Worm (Caenorhabditis elegans) whole organism, L4 larva: Measurements from ENCODE around the gene T28F3.11.

Experiments used
- D1046.2 ChIP-seq: fragments of 200-800 bp; sonication (Bioruptor generic); IDR thresholded peaks from 2 replicates; pipeline ENCODE4 v1.3.6; 2022; ENCODE audit warnings: missing genetic modification characterization, missing compliant biosample characterization
- F26F4.8 ChIP-seq: fragments of 200-800 bp; sonication (Bioruptor generic); conservative IDR thresholded peaks from 2 replicates; pipeline ENCODE4 v1.3.6; 2022; ENCODE audit warnings: missing genetic modification characterization, missing compliant biosample characterization
- F49E8.2 ChIP-seq: sonication (generic microtip); optimal IDR thresholded peaks from 2 replicates; lab custom pipeline; 2016; ENCODE audit warnings: missing compliant biosample characterization, mild to moderate bottlenecking, missing genetic modification characterization, borderline replicate concordance
- R02D3.7 ChIP-seq: fragments of 150-350 bp; sonication (generic microtip); optimal IDR thresholded peaks from 3 replicates; lab custom pipeline; 2014; ENCODE audit warnings: missing biosample characterization, missing genetic modification characterization
- T26A8.4 ChIP-seq: fragments of 200-800 bp; sonication (Bioruptor generic); IDR thresholded peaks from 2 replicates; pipeline ENCODE4 v1.3.6; 2022; ENCODE audit warnings: missing genetic modification characterization, missing compliant biosample characterization
- Y5F2A.4 ChIP-seq: fragments of 200-800 bp; sonication (Bioruptor generic); optimal IDR thresholded peaks from 2 replicates; lab custom pipeline; 2018; ENCODE audit warnings: mild to moderate bottlenecking, missing genetic modification characterization, missing compliant biosample characterization
- aha-1 ChIP-seq: fragments of 150-350 bp; peaks from one replicate; lab custom pipeline; 2014; ENCODE audit warnings: missing biosample characterization, missing genetic modification characterization
- ama-1 ChIP-seq: fragments of 150-350 bp; optimal IDR thresholded peaks from 2 replicates; lab custom pipeline; 2014; ENCODE audit warnings: inconsistent platforms, mixed read lengths
- ceh-62 ChIP-seq: sonication (generic microtip); optimal IDR thresholded peaks from 2 replicates; lab custom pipeline; 2017; ENCODE audit warnings: missing biosample characterization, missing genetic modification characterization
- daf-19 ChIP-seq: fragments of 200-800 bp; sonication (Bioruptor generic); conservative IDR thresholded peaks from 2 replicates; pipeline ENCODE4 v1.3.6; 2022; ENCODE audit warnings: missing genetic modification characterization, missing compliant biosample characterization
- dmd-6 ChIP-seq: fragments of 200-800 bp; sonication (Bioruptor generic); IDR thresholded peaks from 2 replicates; pipeline ENCODE4 v1.3.6; 2022; ENCODE audit warnings: missing genetic modification reagents, missing genetic modification characterization, missing compliant biosample characterization
- egl-43 ChIP-seq: fragments of 200-800 bp; sonication (Bioruptor generic); IDR thresholded peaks from 2 replicates; pipeline ENCODE4 v1.3.6; 2022; ENCODE audit warnings: missing genetic modification reagents, missing genetic modification characterization, missing compliant biosample characterization
- fkh-10 ChIP-seq: fragments of 150-350 bp; optimal IDR thresholded peaks from 2 replicates; lab custom pipeline; 2014; ENCODE audit warnings: missing biosample characterization, missing genetic modification reagents, missing genetic modification characterization
- hif-1 ChIP-seq, 2 experiments: sonication (generic microtip); optimal IDR thresholded peaks; 2 replicates each; lab custom pipeline; 2016 to 2017; ENCODE audit warnings: missing compliant biosample characterization in 2 of 2, missing genetic modification characterization in 2 of 2, missing genetic modification reagents in 2 of 2, missing genotype in 2 of 2, mild to moderate bottlenecking in 1 of 2
- hlh-11 ChIP-seq: fragments of 200-800 bp; sonication (Bioruptor generic); optimal IDR thresholded peaks from 2 replicates; lab custom pipeline; 2018; ENCODE audit warnings: mild to moderate bottlenecking, missing genetic modification characterization, missing compliant biosample characterization
- hlh-30 ChIP-seq: sonication (generic microtip); optimal IDR thresholded peaks from 2 replicates; lab custom pipeline; 2017; ENCODE audit warnings: antibody characterized with exemption, mild to moderate bottlenecking, missing genetic modification characterization, missing compliant biosample characterization; ENCODE audit not compliant: insufficient read depth
- hmg-1.1 ChIP-seq: fragments of 200-800 bp; sonication (Bioruptor generic); IDR thresholded peaks from 2 replicates; pipeline ENCODE4 v1.3.6; 2022; ENCODE audit warnings: missing genetic modification reagents, missing genetic modification characterization, missing compliant biosample characterization
- jun-1 ChIP-seq: fragments of 150-350 bp; optimal IDR thresholded peaks from 2 replicates; lab custom pipeline; 2014; ENCODE audit warnings: missing biosample characterization, missing genetic modification reagents, missing genetic modification characterization
- lin-1 ChIP-seq: fragments of 200-800 bp; sonication (Bioruptor generic); IDR thresholded peaks from 2 replicates; pipeline ENCODE4 v1.3.6; 2022; ENCODE audit warnings: missing genetic modification reagents, missing genetic modification characterization, missing compliant biosample characterization
- lin-15B ChIP-seq: fragments of 150-350 bp; sonication (generic microtip); optimal IDR thresholded peaks from 3 replicates; lab custom pipeline; 2014; ENCODE audit warnings: missing biosample characterization, missing genetic modification characterization
- lir-3 ChIP-seq: sonication (generic microtip); optimal IDR thresholded peaks from 2 replicates; lab custom pipeline; 2016; ENCODE audit warnings: mild to moderate bottlenecking, missing genetic modification characterization, missing compliant biosample characterization
- madf-5 ChIP-seq, 2 experiments: fragments of 200-800 bp; sonication (Bioruptor generic); IDR thresholded peaks; 2 replicates each; pipeline ENCODE4 v1.3.6; 2022; ENCODE audit warnings: missing compliant biosample characterization in 2 of 2, missing genetic modification characterization in 2 of 2
- mdl-1 ChIP-seq, 2 experiments: fragments of 150-350 bp in 1 of 2; sonication (generic microtip) in 1 of 2; optimal IDR thresholded peaks; 2 replicates each; lab custom pipeline; 2014 to 2017; ENCODE audit warnings: missing biosample characterization in 2 of 2, missing genetic modification characterization in 2 of 2
- mes-2 ChIP-seq: sonication (generic microtip); optimal IDR thresholded peaks from 2 replicates; lab custom pipeline; 2016; ENCODE audit warnings: missing genotype, mild to moderate bottlenecking, missing genetic modification characterization, missing compliant biosample characterization; ENCODE audit not compliant: poor library complexity, severe bottlenecking
- nhr-102 ChIP-seq: sonication (generic microtip); optimal IDR thresholded peaks from 2 replicates; lab custom pipeline; 2016; ENCODE audit warnings: mild to moderate bottlenecking, missing genetic modification characterization, moderate library complexity, missing compliant biosample characterization
- nhr-76 ChIP-seq: fragments of 150-350 bp; optimal IDR thresholded peaks from 2 replicates; lab custom pipeline; 2014; ENCODE audit warnings: missing biosample characterization, missing genetic modification characterization
- nhr-77 ChIP-seq: fragments of 150-350 bp; optimal IDR thresholded peaks from 2 replicates; lab custom pipeline; 2014; ENCODE audit warnings: missing biosample characterization, missing genetic modification characterization
- pha-4 ChIP-seq, 2 experiments: fragments of 150-350 bp in 1 of 2; fragments of 200-800 bp in 1 of 2; sonication (Bioruptor generic) in 1 of 2; IDR thresholded peaks in 1 of 2; optimal IDR thresholded peaks in 1 of 2; 2 replicates each; pipeline versions ENCODE4 v1.3.6 to Lab custom; 2014 to 2022; ENCODE audit warnings: missing genetic modification characterization in 2 of 2, missing genetic modification reagents in 2 of 2, missing biosample characterization in 1 of 2, missing compliant biosample characterization in 1 of 2
- php-3 ChIP-seq: fragments of 200-800 bp; sonication (Bioruptor generic); IDR thresholded peaks from 2 replicates; pipeline ENCODE4 v1.3.6; 2022; ENCODE audit warnings: missing genetic modification reagents, missing genetic modification characterization, missing compliant biosample characterization
- pqm-1 ChIP-seq: sonication (generic microtip); optimal IDR thresholded peaks from 2 replicates; lab custom pipeline; 2017; ENCODE audit warnings: missing biosample characterization, missing genetic modification characterization
- rbr-2 ChIP-seq: sonication (generic microtip); optimal IDR thresholded peaks from 2 replicates; lab custom pipeline; 2016; ENCODE audit warnings: missing genotype, missing genetic modification characterization, missing compliant biosample characterization
- set-16 ChIP-seq: fragments of 200-800 bp; sonication (Bioruptor generic); IDR thresholded peaks from 2 replicates; pipeline ENCODE4 v1.3.6; 2022; ENCODE audit warnings: missing genetic modification reagents, missing genetic modification characterization, missing compliant biosample characterization
- snpc-1.2 ChIP-seq: fragments of 200-800 bp; sonication (Bioruptor generic); IDR thresholded peaks from 2 replicates; pipeline ENCODE4 v1.3.6; 2022; ENCODE audit warnings: missing genetic modification reagents, missing genetic modification characterization, missing compliant biosample characterization
- spr-1 ChIP-seq: sonication (generic microtip); optimal IDR thresholded peaks from 2 replicates; lab custom pipeline; 2016; ENCODE audit warnings: mild to moderate bottlenecking, missing genetic modification characterization, missing compliant biosample characterization
- tra-1 ChIP-seq: fragments of 200-800 bp; sonication (Bioruptor generic); IDR thresholded peaks from 2 replicates; pipeline ENCODE4 v1.3.6; 2022; ENCODE audit warnings: missing genetic modification reagents, missing genetic modification characterization, missing compliant biosample characterization
- unc-130 ChIP-seq: sonication (generic microtip); optimal IDR thresholded peaks from 2 replicates; lab custom pipeline; 2016; ENCODE audit warnings: missing genetic modification reagents, missing genetic modification characterization, missing compliant biosample characterization
- unc-39 ChIP-seq: sonication (generic microtip); optimal IDR thresholded peaks from 2 replicates; lab custom pipeline; 2017; ENCODE audit warnings: missing biosample characterization, missing genetic modification characterization
- unc-62 ChIP-seq, 3 experiments: fragments of 150-350 bp in 1 of 3; sonication (generic microtip); optimal IDR thresholded peaks in 2 of 3; peaks in 1 of 3; 1 replicate in 1 of 3; 2 replicates in 2 of 3; lab custom pipeline; 2014 to 2017; ENCODE audit warnings: missing biosample characterization in 3 of 3, missing genetic modification characterization in 3 of 3, missing genetic modification reagents in 3 of 3, missing genotype in 1 of 3
- zfp-3 ChIP-seq: fragments of 200-800 bp; sonication (Bioruptor generic); conservative IDR thresholded peaks from 2 replicates; pipeline ENCODE4 v1.3.6; 2022; ENCODE audit warnings: missing genetic modification reagents, missing genetic modification characterization, missing compliant biosample characterization
- ztf-11 ChIP-seq: fragments of 150-350 bp; optimal IDR thresholded peaks from 2 replicates; lab custom pipeline; 2014; ENCODE audit warnings: missing biosample characterization, missing genetic modification characterization
- ztf-7 ChIP-seq: fragments of 150-350 bp; optimal IDR thresholded peaks from 2 replicates; lab custom pipeline; 2014; ENCODE audit warnings: missing biosample characterization, missing genetic modification characterization

T28F3.11 gene

DNA sequence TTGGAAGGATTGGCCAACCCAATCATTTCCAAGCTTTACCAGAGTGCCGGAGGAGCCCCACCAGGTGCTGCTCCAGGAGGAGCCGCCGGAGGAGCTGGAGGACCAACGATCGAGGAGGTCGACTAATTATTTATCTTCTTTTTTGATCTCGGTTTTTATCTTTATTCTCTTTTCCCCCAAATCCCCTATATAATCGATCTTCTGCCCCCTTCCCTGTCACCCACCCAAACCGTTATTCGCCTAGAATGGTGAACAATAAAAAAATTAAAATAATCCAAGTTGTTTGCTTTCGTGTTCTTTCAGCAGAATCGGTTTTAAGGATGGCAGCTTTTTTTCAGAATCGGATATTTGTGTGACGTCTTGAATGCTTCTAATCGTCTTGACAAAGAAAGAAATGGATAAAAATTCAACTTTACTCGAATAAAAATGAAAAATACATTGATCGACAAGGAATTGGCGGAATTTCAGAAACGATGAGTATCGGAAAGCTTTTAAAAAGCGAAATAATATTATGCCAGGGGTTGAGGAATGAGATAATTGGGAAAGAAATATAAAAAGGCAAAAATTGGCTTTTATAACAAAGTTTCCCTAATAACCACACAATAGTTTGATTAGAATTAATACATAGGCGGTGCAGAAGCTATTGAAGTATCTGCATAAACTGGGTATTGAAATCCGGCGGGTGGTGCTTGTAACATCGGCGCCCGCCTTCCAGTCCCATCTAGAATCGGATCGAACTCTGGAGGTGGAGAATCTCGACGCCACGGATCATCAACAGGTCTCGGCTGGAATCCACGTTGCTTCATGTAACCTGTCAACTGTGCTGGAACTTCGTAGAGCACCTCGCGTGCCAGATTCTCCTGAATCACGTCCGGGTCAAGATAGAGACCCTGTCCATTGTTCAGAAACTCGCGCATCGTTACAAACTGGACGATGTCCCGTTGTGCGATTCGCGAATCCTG lies 10.1 kb downstream of the T28F3.11 start (continued):
- TF ChIP-seq pqm-1 (tag; lab: Kevin White, UChicago) (no peak), unc-62 (GFP tag; optimal IDR thresholded peaks at IDR 0.05 in 1 of 2; lab: Kevin White, UChicago) (peak in 1 of 2 experiments; percentile 44), unc-62 (tag; optimal IDR thresholded peaks at IDR 0.05; lab: Kevin White, UChicago) (no peak), egl-43 (GFP tag; lab: Robert Waterston, UW) (peak; percentile 81), spr-1 (tag; lab: Kevin White, UChicago) (peak; percentile 56), lir-3 (no peak), ztf-11 (no peak), ceh-62 (tag; lab: Kevin White, UChicago) (no peak), php-3 (GFP tag; lab: Robert Waterston, UW) (peak; percentile 50; the same call in 1 of the 2 replicates), fkh-10 (no peak)

DNA sequence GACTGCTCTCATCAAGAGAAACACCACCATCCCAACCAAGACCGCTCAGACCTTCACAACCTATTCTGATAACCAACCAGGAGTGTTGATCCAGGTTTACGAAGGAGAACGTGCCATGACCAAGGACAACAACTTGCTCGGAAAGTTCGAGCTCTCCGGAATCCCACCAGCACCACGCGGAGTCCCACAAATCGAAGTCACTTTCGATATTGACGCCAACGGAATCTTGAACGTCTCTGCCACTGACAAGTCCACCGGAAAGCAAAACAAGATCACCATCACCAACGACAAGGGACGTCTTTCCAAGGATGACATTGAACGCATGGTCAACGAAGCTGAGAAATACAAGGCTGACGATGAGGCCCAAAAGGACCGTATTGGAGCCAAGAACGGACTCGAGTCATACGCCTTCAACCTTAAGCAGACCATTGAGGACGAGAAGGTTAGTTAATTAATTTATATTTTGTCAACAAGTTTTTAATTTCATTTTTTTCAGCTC lies 11.0 kb downstream of the T28F3.11 start:
- TF ChIP-seq F26F4.8 (GFP tag; lab: Robert Waterston, UW) (0 out of 2 replicates have a peak, but pooled peaks have one; percentile 5), daf-19 (GFP tag; lab: Robert Waterston, UW) (0 out of 2 replicates have a peak, but pooled peaks have one; percentile 6), ama-1 (lab: Kevin White, UChicago) (peak; percentile 75), zfp-3 (GFP tag; lab: Robert Waterston, UW) (no peak), hlh-30 (tag; lab: Kevin White, UChicago) (peak; percentile 1), dmd-6 (GFP tag; lab: Robert Waterston, UW) (peak; percentile 13; the same call in 1 of the 2 replicates), mes-2 (peak; percentile 22), rbr-2 (tag; lab: Kevin White, UChicago) (peak; percentile 17), Y5F2A.4 (GFP tag; lab: Kevin White, UChicago) (no peak)

DNA sequence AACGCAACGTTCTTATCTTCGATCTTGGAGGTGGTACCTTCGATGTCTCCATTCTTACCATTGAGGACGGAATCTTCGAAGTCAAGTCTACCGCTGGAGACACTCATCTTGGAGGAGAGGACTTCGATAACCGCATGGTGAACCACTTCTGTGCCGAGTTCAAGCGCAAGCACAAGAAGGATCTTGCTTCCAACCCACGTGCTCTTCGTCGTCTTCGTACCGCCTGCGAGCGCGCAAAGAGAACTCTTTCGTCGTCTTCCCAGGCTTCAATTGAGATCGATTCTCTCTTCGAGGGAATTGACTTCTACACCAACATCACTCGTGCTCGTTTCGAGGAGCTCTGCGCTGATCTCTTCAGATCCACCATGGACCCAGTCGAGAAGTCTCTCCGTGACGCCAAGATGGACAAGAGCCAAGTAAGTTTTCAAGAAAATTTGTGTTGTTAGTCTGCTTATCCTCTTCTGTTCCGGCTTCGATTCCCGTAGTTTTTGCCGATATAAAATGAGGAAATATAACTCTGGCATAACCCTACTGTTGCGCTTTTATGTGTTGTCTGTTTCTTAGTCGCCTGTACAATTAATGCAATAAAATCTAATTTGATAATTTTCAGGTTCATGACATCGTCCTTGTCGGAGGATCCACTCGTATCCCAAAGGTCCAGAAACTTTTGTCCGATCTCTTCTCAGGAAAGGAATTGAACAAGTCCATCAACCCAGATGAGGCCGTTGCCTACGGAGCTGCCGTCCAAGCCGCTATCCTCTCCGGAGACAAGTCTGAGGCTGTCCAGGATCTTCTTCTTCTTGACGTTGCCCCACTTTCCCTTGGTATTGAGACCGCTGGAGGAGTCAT lies 11.7 kb downstream of the T28F3.11 start:
- TF ChIP-seq jun-1 (no peak), tra-1 (0 out of 2 replicates have a peak, but pooled peaks have one; percentile 4), F49E8.2 (tag; lab: Kevin White, UChicago) (peak; percentile 37), unc-130 (GFP tag; lab: Kevin White, UChicago) (no peak), zfp-3 (GFP tag; lab: Robert Waterston, UW) (peak; percentile 59; the same call in 1 of the 2 replicates), hif-1 (tag; optimal IDR thresholded peaks at IDR 0.05; lab: Kevin White, UChicago) (no peak), snpc-1.2 (GFP tag; lab: Robert Waterston, UW) (peak; percentile 75), nhr-76 (tag; lab: Kevin White, UChicago) (no peak), lin-15B (tag; lab: Kevin White, UChicago) (no peak), nhr-77 (tag; lab: Kevin White, UChicago) (no peak), R02D3.7 (tag; lab: Kevin White, UChicago) (no peak), daf-19 (GFP tag; lab: Robert Waterston, UW) (peak; percentile 49; the same call in 1 of the 2 replicates), hmg-1.1 (no peak), unc-39 (no peak), ztf-7 (tag; lab: Kevin White, UChicago) (no peak), T26A8.4 (GFP tag; lab: Robert Waterston, UW) (peak; percentile 24; the same call in 1 of the 2 replicates), php-3 (GFP tag; lab: Robert Waterston, UW) (peak; percentile 34; the same call in 1 of the 2 replicates), madf-5 (GFP tag; IDR thresholded peaks at IDR 0.05; lab: Robert Waterston, UW) (peak in 1 of 2 experiments; percentile 18; a peak in 1 of 4 replicates), F26F4.8 (GFP tag; lab: Robert Waterston, UW) (no peak), pha-4 (GFP tag; IDR thresholded peaks at IDR 0.05; lab: Robert Waterston, UW) (peak; percentile 73), pha-4 (tag; optimal IDR thresholded peaks at IDR 0.05; lab: Kevin White, UChicago) (no peak), hlh-11 (tag; lab: Kevin White, UChicago) (no peak), nhr-102 (tag; lab: Kevin White, UChicago) (no peak), mdl-1 (tag; optimal IDR thresholded peaks at IDR 0.05; lab: Kevin White, UChicago) (no peak), hlh-30 (tag; lab: Kevin White, UChicago) (no peak), aha-1 (tag; lab: Kevin White, UChicago) (peak; percentile 36), D1046.2 (GFP tag; lab: Robert Waterston, UW) (no peak; the same call in 1 of the 2 replicates), set-16 (GFP tag; lab: Robert Waterston, UW) (peak; percentile 59; the same call in 1 of the 2 replicates), lin-1 (GFP tag; lab: Robert Waterston, UW) (peak; percentile 74)
